Fruit fly (Drosophila melanogaster) whole organism, embryonic: ENCODE results near the gene Reg-2.

Experiments used
- Blimp-1 ChIP-seq: fragments of 200-800 bp; sonication (Bioruptor generic); optimal IDR thresholded peaks from 3 replicates; lab custom pipeline; 2018; ENCODE audit warnings: missing biosample characterization, missing genetic modification characterization, mild to moderate bottlenecking, moderate library complexity, missing genetic modification reagents
- CG10274 ChIP-seq: fragments of 200-800 bp; sonication (Bioruptor generic); optimal IDR thresholded peaks from 3 replicates; lab custom pipeline; 2017; ENCODE audit warnings: missing biosample characterization, mild to moderate bottlenecking, missing genetic modification characterization
- CG10321 ChIP-seq: fragments of 200-800 bp; sonication (Bioruptor generic); IDR thresholded peaks from 2 replicates; pipeline ENCODE4 v1.3.6; 2022; ENCODE audit warnings: missing biosample characterization, missing genetic modification characterization
- CG11085 ChIP-seq: fragments of 200-800 bp; sonication (Bioruptor generic); IDR thresholded peaks from 2 replicates; pipeline ENCODE4 v1.3.6; 2022; ENCODE audit warnings: missing biosample characterization, missing genetic modification characterization
- CG11456 ChIP-seq: fragments of 200-800 bp; sonication (Bioruptor generic); IDR thresholded peaks from 3 replicates; pipeline ENCODE4 v1.3.6; 2022; ENCODE audit warnings: missing biosample characterization, missing genetic modification characterization
- CG12155 ChIP-seq: fragments of 200-800 bp; sonication (Bioruptor generic); optimal IDR thresholded peaks from 3 replicates; lab custom pipeline; 2016; ENCODE audit warnings: missing biosample characterization, missing genetic modification characterization
- CG13775 ChIP-seq: fragments of 200-800 bp; sonication (Bioruptor generic); optimal IDR thresholded peaks from 3 replicates; lab custom pipeline; 2017; ENCODE audit warnings: missing biosample characterization, mild to moderate bottlenecking, missing genetic modification characterization
- CG16815 ChIP-seq: fragments of 200-800 bp; sonication (Bioruptor generic); optimal IDR thresholded peaks from 3 replicates; lab custom pipeline; 2017; ENCODE audit warnings: missing biosample characterization, mild to moderate bottlenecking, missing genetic modification characterization
- CG17328 ChIP-seq: fragments of 200-800 bp; sonication (Bioruptor generic); IDR thresholded peaks from 2 replicates; pipeline ENCODE4 v1.3.6; 2022; ENCODE audit warnings: missing biosample characterization, missing genetic modification characterization
- CG17612 ChIP-seq: fragments of 200-800 bp; sonication (Bioruptor generic); IDR thresholded peaks from 2 replicates; pipeline ENCODE4 v1.3.6; 2022; ENCODE audit warnings: missing biosample characterization, missing genetic modification characterization
- CG17912 ChIP-seq: fragments of 200-800 bp; sonication (Bioruptor generic); optimal IDR thresholded peaks from 2 replicates; lab custom pipeline; 2018; ENCODE audit warnings: missing biosample characterization, mild to moderate bottlenecking, missing genetic modification characterization
- CG31224 ChIP-seq: fragments of 200-800 bp; sonication (Bioruptor generic); IDR thresholded peaks from 2 replicates; pipeline ENCODE4 v1.3.6; 2022; ENCODE audit warnings: missing biosample characterization, missing genetic modification characterization
- CG42726 ChIP-seq: fragments of 200-800 bp; sonication (Bioruptor generic); IDR thresholded peaks from 2 replicates; pipeline ENCODE4 v1.3.6; 2022; ENCODE audit warnings: missing biosample characterization, missing genetic modification characterization; ENCODE audit not compliant: partially characterized antibody
- CG4360 ChIP-seq: fragments of 200-800 bp; sonication (Bioruptor generic); IDR thresholded peaks from 2 replicates; pipeline ENCODE4 v1.3.6; 2022; ENCODE audit warnings: missing biosample characterization, missing genetic modification characterization
- CG5180 ChIP-seq: fragments of 200-800 bp; sonication (Bioruptor generic); optimal IDR thresholded peaks from 3 replicates; lab custom pipeline; 2017; ENCODE audit warnings: missing biosample characterization, missing genetic modification characterization, mild to moderate bottlenecking, moderate library complexity, missing genetic modification reagents
- CG6683 ChIP-seq: fragments of 200-800 bp; sonication (Bioruptor generic); optimal IDR thresholded peaks from 2 replicates; lab custom pipeline; 2017; ENCODE audit warnings: missing biosample characterization, mild to moderate bottlenecking, missing genetic modification characterization, missing genetic modification reagents
- CG6791 ChIP-seq: fragments of 200-800 bp; sonication (Bioruptor generic); IDR thresholded peaks from 3 replicates; pipeline ENCODE4 v1.3.6; 2022; ENCODE audit warnings: missing biosample characterization, missing genetic modification characterization; ENCODE audit not compliant: partially characterized antibody
- CG7372 ChIP-seq: fragments of 200-800 bp; sonication (Bioruptor generic); IDR thresholded peaks from 2 replicates; pipeline ENCODE4 v1.3.6; 2022; ENCODE audit warnings: missing biosample characterization, missing genetic modification characterization
- CG7839 ChIP-seq: fragments of 200-800 bp; sonication (Bioruptor generic); optimal IDR thresholded peaks from 3 replicates; lab custom pipeline; 2018; ENCODE audit warnings: missing biosample characterization, mild to moderate bottlenecking, missing genetic modification characterization, moderate library complexity
- CG7987 ChIP-seq: fragments of 200-800 bp; sonication (Bioruptor generic); optimal IDR thresholded peaks from 2 replicates; lab custom pipeline; 2018; ENCODE audit warnings: missing biosample characterization, mild to moderate bottlenecking, missing genetic modification characterization, moderate library complexity
- CG8281 ChIP-seq: fragments of 200-800 bp; sonication (Bioruptor generic); optimal IDR thresholded peaks from 2 replicates; lab custom pipeline; 2018; ENCODE audit warnings: missing biosample characterization, mild to moderate bottlenecking, missing genetic modification characterization, moderate library complexity
- CG9797 ChIP-seq: fragments of 200-800 bp; sonication (Bioruptor generic); optimal IDR thresholded peaks from 3 replicates; lab custom pipeline; 2018; ENCODE audit warnings: missing biosample characterization, mild to moderate bottlenecking, missing genetic modification characterization
- D19A ChIP-seq: fragments of 200-800 bp; optimal IDR thresholded peaks from 3 replicates; lab custom pipeline; 2019; ENCODE audit warnings: missing biosample characterization, mild to moderate bottlenecking, missing genetic modification characterization, moderate library complexity
- Dfd ChIP-seq, 2 experiments: fragments of >200 bp; optimal IDR thresholded peaks; 2 replicates each; lab custom pipeline; 2017; ENCODE audit warnings: missing biosample characterization in 2 of 2, missing genetic modification characterization in 2 of 2
- Fer1 ChIP-seq: fragments of 200-800 bp; sonication (Bioruptor generic); optimal IDR thresholded peaks from 2 replicates; lab custom pipeline; 2017; ENCODE audit warnings: missing biosample characterization, mild to moderate bottlenecking, missing genetic modification characterization
- H2.0 ChIP-seq: fragments of 200-800 bp; sonication (Bioruptor generic); IDR thresholded peaks from 2 replicates; pipeline ENCODE4 v1.3.6; 2022; ENCODE audit warnings: missing biosample characterization, missing genetic modification characterization
- HLH3B ChIP-seq: fragments of 200-800 bp; sonication (Bioruptor generic); IDR thresholded peaks from 2 replicates; pipeline ENCODE4 v1.3.6; 2022; ENCODE audit warnings: missing biosample characterization, missing genetic modification characterization
- Lpt ChIP-seq: fragments of >200 bp; optimal IDR thresholded peaks from 2 replicates; lab custom pipeline; 2018; ENCODE audit warnings: missing biosample characterization, missing genetic modification characterization
- MBD-R2 ChIP-seq: fragments of 200-800 bp; sonication (Bioruptor generic); IDR thresholded peaks from 2 replicates; pipeline ENCODE4 v1.3.6; 2022; ENCODE audit warnings: missing biosample characterization, missing genetic modification characterization
- Mes4 ChIP-seq: fragments of 200-800 bp; sonication (Bioruptor generic); optimal IDR thresholded peaks from 2 replicates; lab custom pipeline; 2016; ENCODE audit warnings: missing biosample characterization, missing genetic modification characterization
- Myb ChIP-seq: fragments of 200-800 bp; sonication (Bioruptor generic); optimal IDR thresholded peaks from 2 replicates; lab custom pipeline; 2016; ENCODE audit warnings: missing biosample characterization, missing genetic modification characterization
- Nf-YA ChIP-seq: fragments of 200-800 bp; sonication (Bioruptor generic); IDR thresholded peaks from 2 replicates; pipeline ENCODE4 v1.3.6; 2022; ENCODE audit warnings: missing biosample characterization, missing genetic modification characterization
- Sry-δ ChIP-seq: fragments of 200-800 bp; sonication (Bioruptor generic); optimal IDR thresholded peaks from 2 replicates; lab custom pipeline; 2016; ENCODE audit warnings: missing biosample characterization, missing genetic modification characterization
- Trl ChIP-seq, 3 experiments: fragments of >200 bp in 2 of 3; fragments of 200-800 bp in 1 of 3; sonication (Bioruptor generic) in 1 of 3; optimal IDR thresholded peaks; 2 replicates in 1 of 3; 3 replicates in 2 of 3; lab custom pipeline; 2016 to 2017; ENCODE audit warnings: missing biosample characterization in 1 of 3, missing genetic modification characterization in 1 of 3
- Xbp1 ChIP-seq: fragments of 200-800 bp; sonication (Bioruptor generic); optimal IDR thresholded peaks from 3 replicates; lab custom pipeline; 2016; ENCODE audit warnings: missing biosample characterization, mild to moderate bottlenecking, missing genetic modification characterization
- Xrp1 ChIP-seq: fragments of 200-800 bp; sonication (Bioruptor generic); IDR thresholded peaks from 2 replicates; pipeline ENCODE4 v1.3.6; 2022; ENCODE audit warnings: missing biosample characterization, missing genetic modification characterization
- bigmax ChIP-seq: fragments of 200-800 bp; sonication (Bioruptor generic); optimal IDR thresholded peaks from 2 replicates; lab custom pipeline; 2018; ENCODE audit warnings: missing biosample characterization, mild to moderate bottlenecking, missing genetic modification characterization
- danr ChIP-seq: fragments of 200-800 bp; sonication (Bioruptor generic); IDR thresholded peaks from 2 replicates; pipeline ENCODE4 v1.3.6; 2022; ENCODE audit warnings: missing biosample characterization, missing genetic modification characterization
- eve ChIP-seq, 2 experiments: fragments of >200 bp; optimal IDR thresholded peaks; 2 replicates each; lab custom pipeline; 2017; ENCODE audit warnings: missing biosample characterization in 2 of 2, missing genetic modification characterization in 2 of 2
- fd3F ChIP-seq: fragments of 200-800 bp; sonication (Bioruptor generic); optimal IDR thresholded peaks from 2 replicates; lab custom pipeline; 2018; ENCODE audit warnings: missing biosample characterization, mild to moderate bottlenecking, missing genetic modification characterization, moderate library complexity
- grau ChIP-seq: fragments of 200-800 bp; optimal IDR thresholded peaks from 3 replicates; lab custom pipeline; 2019; ENCODE audit warnings: missing biosample characterization, mild to moderate bottlenecking, missing genetic modification characterization, moderate library complexity
- mam ChIP-seq: fragments of 200-800 bp; sonication (Bioruptor generic); optimal IDR thresholded peaks from 3 replicates; lab custom pipeline; 2016; ENCODE audit warnings: missing biosample characterization, missing genetic modification characterization
- mirr ChIP-seq: fragments of 200-800 bp; sonication (Bioruptor generic); optimal IDR thresholded peaks from 3 replicates; lab custom pipeline; 2018; ENCODE audit warnings: missing biosample characterization, mild to moderate bottlenecking, missing genetic modification characterization
- nerfin-1 ChIP-seq: fragments of 200-800 bp; sonication (Bioruptor generic); optimal IDR thresholded peaks from 3 replicates; lab custom pipeline; 2019; ENCODE audit warnings: missing biosample characterization, mild to moderate bottlenecking, missing genetic modification characterization, moderate library complexity
- prd ChIP-seq, 3 experiments: fragments of >200 bp in 2 of 3; fragments of 200-800 bp in 1 of 3; sonication (Bioruptor generic) in 1 of 3; optimal IDR thresholded peaks in 2 of 3; IDR thresholded peaks in 1 of 3; 2 replicates in 2 of 3; 3 replicates in 1 of 3; pipeline versions ENCODE4 v1.3.6 to Lab custom; 2017 to 2022; ENCODE audit warnings: missing biosample characterization in 1 of 3, missing genetic modification characterization in 1 of 3
- slbo ChIP-seq: fragments of 200-800 bp; sonication (Bioruptor generic); IDR thresholded peaks from 2 replicates; pipeline ENCODE4 v1.3.6; 2022; ENCODE audit warnings: missing biosample characterization, missing genetic modification characterization
- slou ChIP-seq: fragments of 200-800 bp; sonication (Bioruptor generic); optimal IDR thresholded peaks from 3 replicates; lab custom pipeline; 2016; ENCODE audit warnings: missing biosample characterization, missing genetic modification characterization
- slp2 ChIP-seq: fragments of 200-800 bp; sonication (Bioruptor generic); optimal IDR thresholded peaks from 2 replicates; lab custom pipeline; 2016; ENCODE audit warnings: missing biosample characterization, missing genetic modification characterization
- sr ChIP-seq: fragments of 200-800 bp; sonication (Bioruptor generic); IDR thresholded peaks from 3 replicates; pipeline ENCODE4 v1.3.6; 2022; ENCODE audit warnings: missing biosample characterization, missing genetic modification characterization
- wdn ChIP-seq: fragments of 200-800 bp; sonication (Bioruptor generic); IDR thresholded peaks from 2 replicates; pipeline ENCODE4 v1.3.6; 2022; ENCODE audit warnings: missing biosample characterization, missing genetic modification characterization

Gene Reg-2

dm6 chr3L:636434-636833 is 30.1 kb upstream of the Reg-2 start (continued):
- TF ChIP-seq D19A (tag; lab: Kevin White, UChicago) (peak; percentile 61), nerfin-1 (tag; lab: Kevin White, UChicago) (peak; percentile 36), mam (no peak), CG7839 (tag; lab: Kevin White, UChicago) (peak; percentile 68), sr (GFP tag; lab: Robert Waterston, UW) (no peak), danr (GFP tag; lab: Robert Waterston, UW) (no peak), CG11456 (GFP tag; lab: Robert Waterston, UW) (peak; percentile 46; the same call in 2 of the 3 replicates), CG7987 (GFP tag; lab: Kevin White, UChicago) (no peak), prd (optimal IDR thresholded peaks at IDR 0.05; lab: Kevin White, UChicago) (no peak), prd (GFP tag; IDR thresholded peaks at IDR 0.05; lab: Robert Waterston, UW) (peak; percentile 80; the same call in 2 of the 3 replicates), Mes4 (GFP tag; lab: Kevin White, UChicago) (peak; percentile 50), slou (GFP tag; lab: Kevin White, UChicago) (no peak), HLH3B (GFP tag; lab: Robert Waterston, UW) (peak; percentile 63), slbo (GFP tag; lab: Robert Waterston, UW) (peak; percentile 54), Lpt (GFP tag; lab: Kevin White, UChicago) (no peak), slp2 (GFP tag; lab: Kevin White, UChicago) (peak; percentile 2), CG6683 (no peak), CG5180 (GFP tag; lab: Kevin White, UChicago) (peak; percentile 15), wdn (GFP tag; lab: Robert Waterston, UW) (peak; percentile 16; the same call in 1 of the 2 replicates), fd3F (GFP tag; lab: Kevin White, UChicago) (no peak), H2.0 (GFP tag; lab: Robert Waterston, UW) (peak; percentile 62), Fer1 (no peak), CG17328 (GFP tag; lab: Robert Waterston, UW) (peak; percentile 82), Myb (peak; percentile 2), eve (GFP tag; optimal IDR thresholded peaks at IDR 0.05; lab: Kevin White, UChicago) (peak in 1 of 2 experiments; percentile 64), CG9797 (GFP tag; lab: Kevin White, UChicago) (no peak), CG17912 (GFP tag; lab: Kevin White, UChicago) (no peak), CG10321 (GFP tag; lab: Robert Waterston, UW) (no peak), CG10274 (GFP tag; lab: Kevin White, UChicago) (no peak), CG8281 (tag; lab: Kevin White, UChicago) (peak; percentile 5), CG17612 (GFP tag; lab: Robert Waterston, UW) (peak; percentile 26; the same call in 1 of the 2 replicates), CG31224 (GFP tag; lab: Robert Waterston, UW) (peak; percentile 19; the same call in 1 of the 2 replicates), Trl (optimal IDR thresholded peaks at IDR 0.05; lab: Kevin White, UChicago) (no peak), Trl (GFP tag; optimal IDR thresholded peaks at IDR 0.05; lab: Kevin White, UChicago) (peak; percentile 30), CG16815 (GFP tag; lab: Kevin White, UChicago) (peak; percentile 55), Xbp1 (GFP tag; lab: Kevin White, UChicago) (peak; percentile 78), mirr (GFP tag; lab: Kevin White, UChicago) (no peak), CG12155 (GFP tag; lab: Kevin White, UChicago) (peak; percentile 28), CG42726 (no peak), CG7372 (GFP tag; lab: Robert Waterston, UW) (no peak), CG6791 (GFP tag; lab: Robert Waterston, UW) (no peak), CG4360 (GFP tag; lab: Robert Waterston, UW) (no peak), Blimp-1 (peak; percentile 84), Xrp1 (GFP tag; lab: Robert Waterston, UW) (peak; percentile 88), Dfd (GFP tag; optimal IDR thresholded peaks at IDR 0.05; lab: Kevin White, UChicago) (no peak), MBD-R2 (GFP tag; lab: Robert Waterston, UW) (no peak), bigmax (GFP tag; lab: Kevin White, UChicago) (no peak), grau (tag; lab: Kevin White, UChicago) (peak; percentile 60), Sry-δ (no peak), Nf-YA (GFP tag; lab: Robert Waterston, UW) (no peak), CG13775 (GFP tag; lab: Kevin White, UChicago) (peak; percentile 34), CG11085 (GFP tag; lab: Robert Waterston, UW) (0 out of 2 replicates have a peak, but pooled peaks have one; percentile 21)
